Fruit fly (Drosophila melanogaster) whole organism, embryonic: ENCODE measurements around the gene Tfb4.
A peak's percentile ranks its signal among the peaks of the same experiment; 100 is the strongest.

Experiments
- Asciz ChIP-seq: fragments of 200-800 bp; sonication (Bioruptor generic); optimal IDR thresholded peaks from 2 replicates; lab custom pipeline; 2017; ENCODE audit warnings: missing biosample characterization, mild to moderate bottlenecking, missing genetic modification characterization, missing genetic modification reagents
- B-H1 ChIP-seq: fragments of 200-800 bp; sonication (Bioruptor generic); IDR thresholded peaks from 3 replicates; pipeline ENCODE4 v1.3.6; 2022; ENCODE audit warnings: missing biosample characterization, missing genetic modification characterization
- B-H2 ChIP-seq: fragments of 200-800 bp; sonication (Bioruptor generic); optimal IDR thresholded peaks from 2 replicates; lab custom pipeline; 2018; ENCODE audit warnings: missing biosample characterization, mild to moderate bottlenecking, missing genetic modification characterization
- CG10321 ChIP-seq: fragments of 200-800 bp; sonication (Bioruptor generic); IDR thresholded peaks from 2 replicates; pipeline ENCODE4 v1.3.6; 2022; ENCODE audit warnings: missing biosample characterization, missing genetic modification characterization
- CG12104 ChIP-seq: fragments of 200-800 bp; sonication (Bioruptor generic); optimal IDR thresholded peaks from 3 replicates; lab custom pipeline; 2016; ENCODE audit warnings: missing biosample characterization, missing genetic modification characterization
- CG14860 ChIP-seq: fragments of 200-800 bp; sonication (Bioruptor generic); IDR thresholded peaks from 3 replicates; pipeline ENCODE4 v1.3.6; 2022; ENCODE audit warnings: missing biosample characterization, missing genetic modification characterization; ENCODE audit not compliant: partially characterized antibody
- CG1647 ChIP-seq: fragments of 200-800 bp; sonication (Bioruptor generic); optimal IDR thresholded peaks from 3 replicates; lab custom pipeline; 2016; ENCODE audit warnings: missing biosample characterization, missing genetic modification characterization
- CG16863 ChIP-seq: fragments of 200-800 bp; sonication (Bioruptor generic); optimal IDR thresholded peaks from 3 replicates; lab custom pipeline; 2016; ENCODE audit warnings: missing biosample characterization, missing genetic modification characterization
- CG17359 ChIP-seq: fragments of 200-800 bp; sonication (Bioruptor generic); optimal IDR thresholded peaks from 3 replicates; lab custom pipeline; 2018; ENCODE audit warnings: missing biosample characterization, mild to moderate bottlenecking, missing genetic modification characterization, moderate library complexity
- CG17568 ChIP-seq: fragments of 200-800 bp; sonication (Bioruptor generic); optimal IDR thresholded peaks from 2 replicates; lab custom pipeline; 2018; ENCODE audit warnings: missing biosample characterization, mild to moderate bottlenecking, missing genetic modification characterization, moderate library complexity
- CG18011 ChIP-seq: fragments of 200-800 bp; sonication (Bioruptor generic); optimal IDR thresholded peaks from 2 replicates; lab custom pipeline; 2017; ENCODE audit warnings: missing biosample characterization, missing genetic modification characterization, mild to moderate bottlenecking, moderate library complexity, missing genotype
- CG34376 ChIP-seq: fragments of 200-800 bp; sonication (Bioruptor generic); optimal IDR thresholded peaks from 2 replicates; lab custom pipeline; 2018; ENCODE audit warnings: missing biosample characterization, mild to moderate bottlenecking, missing genetic modification characterization
- CG6272 ChIP-seq: fragments of 200-800 bp; sonication (Bioruptor generic); IDR thresholded peaks from 2 replicates; pipeline ENCODE4 v1.3.6; 2022; ENCODE audit warnings: missing biosample characterization, missing genetic modification characterization
- CG6683 ChIP-seq: fragments of 200-800 bp; sonication (Bioruptor generic); optimal IDR thresholded peaks from 2 replicates; lab custom pipeline; 2017; ENCODE audit warnings: missing biosample characterization, mild to moderate bottlenecking, missing genetic modification characterization, missing genetic modification reagents
- CG6813 ChIP-seq: fragments of 200-800 bp; sonication (Bioruptor generic); optimal IDR thresholded peaks from 2 replicates; lab custom pipeline; 2017; ENCODE audit warnings: missing biosample characterization, missing genetic modification characterization, mild to moderate bottlenecking, moderate library complexity, missing genetic modification reagents
- CG6854 ChIP-seq: fragments of 200-800 bp; sonication (Bioruptor generic); optimal IDR thresholded peaks from 3 replicates; lab custom pipeline; 2017; ENCODE audit warnings: missing biosample characterization, mild to moderate bottlenecking, missing genetic modification characterization
- CG7357 ChIP-seq: fragments of 200-800 bp; sonication (Bioruptor generic); IDR thresholded peaks from 3 replicates; pipeline ENCODE4 v1.3.6; 2022; ENCODE audit warnings: missing biosample characterization, missing genetic modification characterization
- CG7745 ChIP-seq: fragments of 200-800 bp; sonication (Bioruptor generic); optimal IDR thresholded peaks from 2 replicates; lab custom pipeline; 2018; ENCODE audit warnings: missing biosample characterization, mild to moderate bottlenecking, missing genetic modification characterization, moderate library complexity
- CG8924 ChIP-seq: fragments of 200-800 bp; optimal IDR thresholded peaks from 3 replicates; lab custom pipeline; 2019; ENCODE audit warnings: missing biosample characterization, mild to moderate bottlenecking, missing genetic modification characterization, moderate library complexity
- CG9876 ChIP-seq: fragments of 200-800 bp; sonication (Bioruptor generic); optimal IDR thresholded peaks from 2 replicates; lab custom pipeline; 2016; ENCODE audit warnings: missing biosample characterization, missing genetic modification characterization
- Dip3 ChIP-seq: fragments of 200-800 bp; sonication (Bioruptor generic); optimal IDR thresholded peaks from 3 replicates; lab custom pipeline; 2016; ENCODE audit warnings: missing biosample characterization, missing genetic modification characterization
- HLH4C ChIP-seq: fragments of 200-800 bp; sonication (Bioruptor generic); IDR thresholded peaks from 3 replicates; pipeline ENCODE4 v1.3.6; 2022; ENCODE audit warnings: missing biosample characterization, missing genetic modification characterization; ENCODE audit not compliant: partially characterized antibody
- Hsf ChIP-seq: fragments of 200-800 bp; sonication (Bioruptor generic); optimal IDR thresholded peaks from 3 replicates; lab custom pipeline; 2016; ENCODE audit warnings: missing biosample characterization, missing genetic modification characterization
- Myb ChIP-seq: fragments of 200-800 bp; sonication (Bioruptor generic); optimal IDR thresholded peaks from 2 replicates; lab custom pipeline; 2016; ENCODE audit warnings: missing biosample characterization, missing genetic modification characterization
- NK7.1 ChIP-seq: fragments of 200-800 bp; sonication (Bioruptor generic); optimal IDR thresholded peaks from 3 replicates; lab custom pipeline; 2016; ENCODE audit warnings: missing biosample characterization, missing genetic modification characterization
- Neu2 ChIP-seq: fragments of 200-800 bp; sonication (Bioruptor generic); optimal IDR thresholded peaks from 3 replicates; lab custom pipeline; 2016; ENCODE audit warnings: missing biosample characterization, missing genetic modification characterization, borderline replicate concordance
- Sry-β ChIP-seq: fragments of 200-800 bp; sonication (Bioruptor generic); optimal IDR thresholded peaks from 2 replicates; lab custom pipeline; 2018; ENCODE audit warnings: missing biosample characterization, mild to moderate bottlenecking, missing genetic modification characterization, moderate library complexity
- Ssrp ChIP-seq: fragments of 200-800 bp; sonication (Bioruptor generic); optimal IDR thresholded peaks from 2 replicates; lab custom pipeline; 2018; ENCODE audit warnings: missing biosample characterization, mild to moderate bottlenecking, missing genetic modification characterization, moderate library complexity
- TFAM ChIP-seq: fragments of 200-800 bp; sonication (Bioruptor generic); optimal IDR thresholded peaks from 2 replicates; lab custom pipeline; 2017; ENCODE audit warnings: missing biosample characterization, missing genetic modification characterization, inconsistent platforms
- Taf1 ChIP-seq: fragments of 200-800 bp; sonication (Bioruptor generic); IDR thresholded peaks from 2 replicates; pipeline ENCODE4 v1.3.6; 2022; ENCODE audit warnings: missing biosample characterization, missing genetic modification characterization
- Tbp ChIP-seq: fragments of >200 bp; optimal IDR thresholded peaks from 2 replicates; lab custom pipeline; 2018; ENCODE audit warnings: missing biosample characterization, missing genetic modification characterization
- Xrp1 ChIP-seq: fragments of 200-800 bp; sonication (Bioruptor generic); IDR thresholded peaks from 2 replicates; pipeline ENCODE4 v1.3.6; 2022; ENCODE audit warnings: missing biosample characterization, missing genetic modification characterization
- al ChIP-seq: fragments of 200-800 bp; sonication (Bioruptor generic); IDR thresholded peaks from 2 replicates; pipeline ENCODE4 v1.3.6; 2022; ENCODE audit warnings: missing biosample characterization, missing genetic modification characterization
- az2 ChIP-seq: fragments of 200-800 bp; sonication (Bioruptor generic); optimal IDR thresholded peaks from 3 replicates; lab custom pipeline; 2016; ENCODE audit warnings: missing biosample characterization, missing genetic modification characterization
- bbx ChIP-seq: fragments of 200-800 bp; sonication (Bioruptor generic); IDR thresholded peaks from 2 replicates; pipeline ENCODE4 v1.3.6; 2022; ENCODE audit warnings: missing biosample characterization, missing genetic modification characterization; ENCODE audit not compliant: partially characterized antibody
- esg ChIP-seq: fragments of 200-800 bp; sonication (Bioruptor generic); conservative IDR thresholded peaks from 2 replicates; pipeline ENCODE4 v1.3.6; 2022; ENCODE audit warnings: missing biosample characterization, missing genetic modification characterization
- exex ChIP-seq: fragments of 200-800 bp; sonication (Bioruptor generic); optimal IDR thresholded peaks from 4 replicates; lab custom pipeline; 2018; ENCODE audit warnings: missing biosample characterization, mild to moderate bottlenecking, missing genetic modification characterization, moderate library complexity
- lilli ChIP-seq: fragments of 200-800 bp; sonication (Bioruptor generic); optimal IDR thresholded peaks from 3 replicates; lab custom pipeline; 2016; ENCODE audit warnings: missing biosample characterization, missing genetic modification characterization
- lola ChIP-seq, 3 experiments: fragments of >200 bp in 2 of 3; fragments of 200-800 bp in 1 of 3; sonication (Bioruptor generic) in 1 of 3; optimal IDR thresholded peaks; 2 replicates each; lab custom pipeline; 2017 to 2019; ENCODE audit warnings: missing biosample characterization in 3 of 3, missing genetic modification characterization in 3 of 3, mild to moderate bottlenecking in 1 of 3, moderate library complexity in 1 of 3
- oc ChIP-seq: fragments of 200-800 bp; sonication (Bioruptor generic); optimal IDR thresholded peaks from 2 replicates; lab custom pipeline; 2018; ENCODE audit warnings: missing biosample characterization, mild to moderate bottlenecking, missing genetic modification characterization, moderate library complexity
- otp ChIP-seq: fragments of 200-800 bp; sonication (Bioruptor generic); IDR thresholded peaks from 3 replicates; pipeline ENCODE4, ENCODE4 v1.3.6; 2022; ENCODE audit warnings: missing biosample characterization, missing genetic modification characterization
- pb ChIP-seq: fragments of 200-800 bp; sonication (Bioruptor generic); optimal IDR thresholded peaks from 3 replicates; lab custom pipeline; 2016; ENCODE audit warnings: missing biosample characterization, missing genetic modification characterization
- pros ChIP-seq: fragments of 200-800 bp; sonication (Bioruptor generic); optimal IDR thresholded peaks from 3 replicates; lab custom pipeline; 2019; ENCODE audit warnings: missing biosample characterization, mild to moderate bottlenecking, missing genetic modification characterization, moderate library complexity
- ranshi ChIP-seq: fragments of 200-800 bp; sonication (Bioruptor generic); IDR thresholded peaks from 2 replicates; pipeline ENCODE4 v1.3.6; 2022; ENCODE audit warnings: missing biosample characterization, missing genetic modification characterization
- run ChIP-seq: fragments of 200-800 bp; sonication (Bioruptor generic); optimal IDR thresholded peaks from 3 replicates; lab custom pipeline; 2018; ENCODE audit warnings: missing biosample characterization, mild to moderate bottlenecking, missing genetic modification characterization
- sens-2 ChIP-seq: fragments of 200-800 bp; sonication (Bioruptor generic); IDR thresholded peaks from 2 replicates; pipeline ENCODE4 v1.3.6; 2022; ENCODE audit warnings: missing biosample characterization, missing genetic modification characterization
- sim ChIP-seq: fragments of 200-800 bp; sonication (Bioruptor generic); IDR thresholded peaks from 2 replicates; pipeline ENCODE4 v1.3.6; 2022; ENCODE audit warnings: missing biosample characterization, missing genetic modification characterization
- slbo ChIP-seq: fragments of 200-800 bp; sonication (Bioruptor generic); IDR thresholded peaks from 2 replicates; pipeline ENCODE4 v1.3.6; 2022; ENCODE audit warnings: missing biosample characterization, missing genetic modification characterization
- stc ChIP-seq: fragments of 200-800 bp; sonication (Bioruptor generic); IDR thresholded peaks from 2 replicates; pipeline ENCODE4 v1.3.6; 2022; ENCODE audit warnings: missing biosample characterization, missing genetic modification characterization
- vfl ChIP-seq: fragments of 200-800 bp; sonication (Bioruptor generic); optimal IDR thresholded peaks from 2 replicates; lab custom pipeline; 2016; ENCODE audit warnings: missing biosample characterization, missing genetic modification characterization

Gene Tfb4

dm6 chr2L:1172704-1173107 lies 22.2 kb upstream of the Tfb4 start, which contains the start of the genes Charon and CG4887 (continued):
- TF ChIP-seq slbo (GFP tag; lab: Robert Waterston, UW) (peak; percentile 92), Asciz (GFP tag; lab: Kevin White, UChicago) (no peak), pros (no peak), B-H1 (GFP tag; lab: Robert Waterston, UW) (peak; percentile 35; the same call in 1 of the 3 replicates), stc (GFP tag; lab: Robert Waterston, UW) (0 out of 2 replicates have a peak, but pooled peaks have one; percentile 26), B-H2 (peak; percentile 89), Xrp1 (GFP tag; lab: Robert Waterston, UW) (peak; percentile 86), oc (tag; lab: Kevin White, UChicago) (no peak), Dip3 (GFP tag; lab: Kevin White, UChicago) (peak; percentile 91), Taf1 (GFP tag; lab: Robert Waterston, UW) (peak; percentile 65; the same call in 1 of the 2 replicates), CG17359 (tag; lab: Kevin White, UChicago) (no peak), lilli (GFP tag; lab: Kevin White, UChicago) (peak; percentile 93), vfl (GFP tag; lab: Kevin White, UChicago) (peak; percentile 80), Ssrp (peak; percentile 80), TFAM (GFP tag; lab: Kevin White, UChicago) (peak; percentile 8), exex (no peak), CG6683 (peak; percentile 66), run (tag; lab: Kevin White, UChicago) (no peak), CG6813 (GFP tag; lab: Kevin White, UChicago) (no peak), NK7.1 (GFP tag; lab: Kevin White, UChicago) (peak; percentile 45), sim (GFP tag; lab: Robert Waterston, UW) (no peak), CG9876 (GFP tag; lab: Kevin White, UChicago) (peak; percentile 71), Neu2 (peak; percentile 49), Tbp (no peak), sens-2 (no peak), Sry-β (GFP tag; lab: Kevin White, UChicago) (no peak), CG1647 (GFP tag; lab: Kevin White, UChicago) (peak; percentile 76), CG10321 (no peak), CG6854 (GFP tag; lab: Kevin White, UChicago) (peak; percentile 5), lola (GFP tag; optimal IDR thresholded peaks at IDR 0.05; lab: Kevin White, UChicago) (peak in 1 of 3 experiments; percentile 82), esg (GFP tag; lab: Robert Waterston, UW) (peak; percentile 84), CG34376 (GFP tag; lab: Kevin White, UChicago) (peak; percentile 71), HLH4C (peak; percentile 57; the same call in 2 of the 3 replicates), pb (GFP tag; lab: Kevin White, UChicago) (peak; percentile 55)

DNA sequence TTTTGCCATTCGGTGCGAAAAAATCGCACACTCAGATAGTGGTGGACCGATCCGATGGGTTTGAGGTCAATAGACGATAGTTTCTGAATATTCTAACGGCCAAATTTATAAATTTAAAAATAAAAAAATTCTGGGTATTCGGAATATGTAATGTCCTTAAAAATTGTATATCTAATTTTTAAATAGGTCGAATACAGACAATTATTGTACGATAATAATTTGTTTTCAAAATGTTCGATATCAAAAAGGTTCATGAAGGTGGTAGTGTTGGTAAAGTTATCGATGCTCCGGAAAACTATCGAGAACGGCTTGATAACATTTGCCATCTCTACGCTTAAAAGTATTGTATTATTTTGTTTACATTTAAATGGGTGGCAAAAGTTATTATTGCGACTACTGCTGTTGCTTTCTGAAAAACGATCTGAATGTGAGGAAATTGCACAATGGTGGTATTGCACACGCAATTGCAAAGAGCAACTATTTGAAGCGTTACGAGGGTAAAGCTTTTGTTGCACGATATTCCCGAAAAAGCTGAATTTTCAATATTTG lies 19.5 kb upstream of the Tfb4 start, which contains the start of the genes CG31922 and Plap:
Gene CG31922 (plus strand): TSS at position 315 of the 549 bp plus-strand sequence.
Gene Plap (minus strand): TSS at position 499 of the 549 bp plus-strand sequence.
- TF ChIP-seq al (GFP tag; lab: Robert Waterston, UW) (peak; percentile 65), CG16863 (peak; percentile 63), CG18011 (peak; percentile 53), CG6272 (GFP tag; lab: Robert Waterston, UW) (peak; percentile 70), bbx (GFP tag; lab: Robert Waterston, UW) (peak; percentile 83), slbo (GFP tag; lab: Robert Waterston, UW) (peak; percentile 80), CG14860 (GFP tag; lab: Robert Waterston, UW) (peak; percentile 92), Hsf (GFP tag; lab: Kevin White, UChicago) (peak; percentile 74), CG7357 (GFP tag; lab: Robert Waterston, UW) (no peak), ranshi (no peak), pb (GFP tag; lab: Kevin White, UChicago) (no peak), Myb (peak; percentile 85), CG17568 (GFP tag; lab: Kevin White, UChicago) (no peak), CG6683 (no peak), otp (GFP tag; lab: Robert Waterston, UW) (no peak), CG7745 (tag; lab: Kevin White, UChicago) (no peak), CG8924 (tag; lab: Kevin White, UChicago) (peak; percentile 68), CG12104 (GFP tag; lab: Kevin White, UChicago) (peak; percentile 56), exex (no peak), az2 (GFP tag; lab: Kevin White, UChicago) (peak; percentile 65)
